Worm (Caenorhabditis elegans) whole organism, L2 larva: Measurements from ENCODE around the gene tra-2.

Source experiments
- C34F6.9 ChIP-seq: fragments of 150-350 bp; optimal IDR thresholded peaks from 2 replicates; lab custom pipeline; 2014; ENCODE audit warnings: missing biosample characterization, missing genetic modification characterization
- F13H6.1 ChIP-seq: sonication (generic microtip); optimal IDR thresholded peaks from 2 replicates; lab custom pipeline; 2016; ENCODE audit warnings: missing genetic modification characterization, missing compliant biosample characterization
- R02D3.7 ChIP-seq: fragments of 150-350 bp; optimal IDR thresholded peaks from 2 replicates; lab custom pipeline; 2014; ENCODE audit warnings: missing biosample characterization, missing genetic modification characterization
- Y55F3AM.14 ChIP-seq: fragments of 200-800 bp; sonication (Bioruptor generic); optimal IDR thresholded peaks from 2 replicates; lab custom pipeline; 2018; ENCODE audit warnings: mild to moderate bottlenecking, missing genetic modification characterization, missing compliant biosample characterization
- ZK546.5 ChIP-seq: sonication (generic microtip); optimal IDR thresholded peaks from 2 replicates; lab custom pipeline; 2017; ENCODE audit warnings: missing biosample characterization, missing genetic modification characterization
- alr-1 ChIP-seq: fragments of 150-350 bp; optimal IDR thresholded peaks from 2 replicates; lab custom pipeline; 2014; ENCODE audit warnings: missing biosample characterization, missing genetic modification characterization
- aly-2 ChIP-seq: fragments of 150-350 bp; optimal IDR thresholded peaks from 2 replicates; lab custom pipeline; 2014; ENCODE audit warnings: missing biosample characterization, missing genetic modification characterization
- ama-1 ChIP-seq: fragments of 150-350 bp; optimal IDR thresholded peaks from 2 replicates; lab custom pipeline; 2018; ENCODE audit warnings: inconsistent platforms
- blmp-1 ChIP-seq: sonication (generic microtip); optimal IDR thresholded peaks from 2 replicates; lab custom pipeline; 2017; ENCODE audit warnings: missing genetic modification characterization, mild to moderate bottlenecking, missing compliant biosample characterization, antibody characterized with exemption, moderate library complexity; ENCODE audit not compliant: insufficient read depth
- ceh-16 ChIP-seq: fragments of 150-350 bp; optimal IDR thresholded peaks from 2 replicates; lab custom pipeline; 2014; ENCODE audit warnings: missing biosample characterization, missing genetic modification characterization
- ceh-82 ChIP-seq: fragments of 150-350 bp; optimal IDR thresholded peaks from 2 replicates; lab custom pipeline; 2014; ENCODE audit warnings: missing biosample characterization, missing genetic modification characterization
- crh-2 ChIP-seq: sonication (generic microtip); optimal IDR thresholded peaks from 2 replicates; lab custom pipeline; 2017; ENCODE audit warnings: missing biosample characterization, missing genetic modification characterization
- dmd-4 ChIP-seq: sonication (generic microtip); optimal IDR thresholded peaks from 2 replicates; lab custom pipeline; 2017; ENCODE audit warnings: missing biosample characterization, missing genetic modification characterization
- egl-27 ChIP-seq: sonication (generic microtip); optimal IDR thresholded peaks from 3 replicates; lab custom pipeline; 2017; ENCODE audit warnings: missing biosample characterization, missing genetic modification reagents, missing genetic modification characterization
- elt-1 ChIP-seq: fragments of 150-350 bp; optimal IDR thresholded peaks from 2 replicates; lab custom pipeline; 2014; ENCODE audit warnings: missing biosample characterization, missing genetic modification characterization
- elt-3 ChIP-seq: sonication (generic microtip); optimal IDR thresholded peaks from 2 replicates; lab custom pipeline; 2017; ENCODE audit warnings: missing biosample characterization, missing genetic modification characterization
- fos-1 ChIP-seq: fragments of 150-350 bp; optimal IDR thresholded peaks from 2 replicates; lab custom pipeline; 2014; ENCODE audit warnings: missing biosample characterization, missing genetic modification characterization
- gmeb-1 ChIP-seq: fragments of 150-350 bp; optimal IDR thresholded peaks from 2 replicates; lab custom pipeline; 2014; ENCODE audit warnings: missing biosample characterization, missing genetic modification characterization
- lin-11 ChIP-seq: fragments of 150-350 bp; sonication (generic microtip); optimal IDR thresholded peaks from 2 replicates; lab custom pipeline; 2014; ENCODE audit warnings: missing biosample characterization, missing genetic modification characterization, inconsistent platforms, mixed read lengths
- lin-13 ChIP-seq: fragments of 150-350 bp; optimal IDR thresholded peaks from 2 replicates; lab custom pipeline; 2014; ENCODE audit warnings: missing biosample characterization, missing genetic modification reagents, missing genetic modification characterization
- lin-39 ChIP-seq: fragments of 150-350 bp; optimal IDR thresholded peaks from 2 replicates; lab custom pipeline; 2014; ENCODE audit warnings: missing biosample characterization, missing genetic modification reagents, missing genetic modification characterization
- lsy-2 ChIP-seq, 2 experiments: fragments of 150-350 bp in 1 of 2; sonication (generic microtip) in 1 of 2; optimal IDR thresholded peaks; 2 replicates each; lab custom pipeline; 2014 to 2017; ENCODE audit warnings: missing biosample characterization in 2 of 2, missing genetic modification characterization in 2 of 2
- mab-5 ChIP-seq: fragments of 150-350 bp; optimal IDR thresholded peaks from 2 replicates; lab custom pipeline; 2014; ENCODE audit warnings: missing biosample characterization, missing genetic modification characterization
- mbf-1 ChIP-seq: sonication (generic microtip); optimal IDR thresholded peaks from 2 replicates; lab custom pipeline; 2017; ENCODE audit warnings: missing biosample characterization, missing genetic modification characterization
- mdl-1 ChIP-seq, 2 experiments: fragments of 150-350 bp in 1 of 2; sonication (generic microtip) in 1 of 2; optimal IDR thresholded peaks; 2 replicates each; lab custom pipeline; 2017; ENCODE audit warnings: missing biosample characterization in 2 of 2, missing genetic modification characterization in 2 of 2
- nhr-10 ChIP-seq: sonication (generic microtip); optimal IDR thresholded peaks from 2 replicates; lab custom pipeline; 2017; ENCODE audit warnings: missing biosample characterization, missing genetic modification characterization
- nhr-11 ChIP-seq: fragments of 150-350 bp; optimal IDR thresholded peaks from 2 replicates; lab custom pipeline; 2014; ENCODE audit warnings: missing biosample characterization, missing genetic modification characterization
- nhr-12 ChIP-seq: fragments of 150-350 bp; optimal IDR thresholded peaks from 2 replicates; lab custom pipeline; 2014; ENCODE audit warnings: missing biosample characterization, missing genetic modification characterization
- nhr-129 ChIP-seq: fragments of 150-350 bp; optimal IDR thresholded peaks from 2 replicates; lab custom pipeline; 2014; ENCODE audit warnings: missing biosample characterization, missing genetic modification characterization
- nhr-21 ChIP-seq: fragments of 150-350 bp; optimal IDR thresholded peaks from 2 replicates; lab custom pipeline; 2014; ENCODE audit warnings: missing biosample characterization, missing genetic modification characterization
- nhr-23 ChIP-seq: fragments of 150-350 bp; optimal IDR thresholded peaks from 2 replicates; lab custom pipeline; 2014; ENCODE audit warnings: missing biosample characterization, missing genetic modification reagents, missing genetic modification characterization
- nhr-237 ChIP-seq: fragments of 150-350 bp; optimal IDR thresholded peaks from 2 replicates; lab custom pipeline; 2014; ENCODE audit warnings: missing biosample characterization, missing genetic modification characterization
- nhr-25 ChIP-seq: fragments of 150-350 bp; sonication (generic microtip); optimal IDR thresholded peaks from 3 replicates; lab custom pipeline; 2014; ENCODE audit warnings: missing biosample characterization, missing genetic modification characterization
- nhr-6 ChIP-seq: fragments of 150-350 bp; optimal IDR thresholded peaks from 2 replicates; lab custom pipeline; 2014; ENCODE audit warnings: missing biosample characterization, missing genetic modification characterization
- nhr-77 ChIP-seq: fragments of 150-350 bp; optimal IDR thresholded peaks from 2 replicates; lab custom pipeline; 2014; ENCODE audit warnings: missing biosample characterization, missing genetic modification characterization
- peb-1 ChIP-seq: fragments of 150-350 bp; optimal IDR thresholded peaks from 2 replicates; lab custom pipeline; 2014; ENCODE audit warnings: missing biosample characterization, missing genetic modification characterization
- sem-4 ChIP-seq: fragments of 150-350 bp; optimal IDR thresholded peaks from 2 replicates; lab custom pipeline; 2014; ENCODE audit warnings: missing biosample characterization, missing genetic modification reagents, missing genetic modification characterization
- skn-1 ChIP-seq: sonication (generic microtip); optimal IDR thresholded peaks from 2 replicates; lab custom pipeline; 2017; ENCODE audit warnings: missing biosample characterization, missing genetic modification characterization
- sma-3 ChIP-seq: sonication (generic microtip); optimal IDR thresholded peaks from 2 replicates; lab custom pipeline; 2016; ENCODE audit warnings: missing genetic modification reagents, missing genetic modification characterization, missing compliant biosample characterization
- sma-9 ChIP-seq, 2 experiments: fragments of 150-350 bp in 1 of 2; sonication (generic microtip) in 1 of 2; optimal IDR thresholded peaks; 2 replicates each; lab custom pipeline; 2014 to 2016; ENCODE audit warnings: missing genetic modification characterization in 2 of 2, mild to moderate bottlenecking in 1 of 2, missing biosample characterization in 1 of 2, missing compliant biosample characterization in 1 of 2, missing genetic modification reagents in 1 of 2, moderate library complexity in 1 of 2
- snpc-4 ChIP-seq: fragments of 150-350 bp; optimal IDR thresholded peaks from 2 replicates; lab custom pipeline; 2014; ENCODE audit warnings: missing biosample characterization, missing genetic modification characterization
- unc-39 ChIP-seq: fragments of 150-350 bp; optimal IDR thresholded peaks from 2 replicates; lab custom pipeline; 2014; ENCODE audit warnings: missing biosample characterization, missing genetic modification characterization
- unc-55 ChIP-seq: fragments of 150-350 bp; sonication (generic microtip); optimal IDR thresholded peaks from 3 replicates; lab custom pipeline; 2014; ENCODE audit warnings: missing biosample characterization, missing genetic modification reagents, missing genetic modification characterization
- unc-62 ChIP-seq: fragments of 150-350 bp; optimal IDR thresholded peaks from 2 replicates; lab custom pipeline; 2014; ENCODE audit warnings: missing biosample characterization, missing genetic modification reagents, missing genetic modification characterization
- zag-1 ChIP-seq: fragments of 150-350 bp; optimal IDR thresholded peaks from 2 replicates; lab custom pipeline; 2014; ENCODE audit warnings: missing biosample characterization, missing genetic modification characterization
- ztf-1 ChIP-seq: fragments of 200-800 bp; sonication (Bioruptor generic); conservative IDR thresholded peaks from 2 replicates; pipeline ENCODE4 v1.3.6; 2022; ENCODE audit warnings: missing genetic modification characterization, missing compliant biosample characterization
- ztf-11 ChIP-seq: sonication (generic microtip); optimal IDR thresholded peaks from 2 replicates; lab custom pipeline; 2017; ENCODE audit warnings: missing biosample characterization, missing genetic modification characterization
- ztf-4 ChIP-seq: fragments of 150-350 bp; optimal IDR thresholded peaks from 2 replicates; lab custom pipeline; 2014; ENCODE audit warnings: missing biosample characterization, missing genetic modification characterization

The tra-2 gene

ce11 chrII:6927034-6927433 lies 38.4 kb downstream of the tra-2 start:
- TF ChIP-seq sma-9 (GFP tag; optimal IDR thresholded peaks at IDR 0.05; lab: Kevin White, UChicago) (peak; percentile 73), sma-9 (tag; optimal IDR thresholded peaks at IDR 0.05; lab: Kevin White, UChicago) (no peak), unc-62 (GFP tag; lab: Kevin White, UChicago) (no peak)
- TF ChIP-seq, all 48 proteins: peak for 1

DNA sequence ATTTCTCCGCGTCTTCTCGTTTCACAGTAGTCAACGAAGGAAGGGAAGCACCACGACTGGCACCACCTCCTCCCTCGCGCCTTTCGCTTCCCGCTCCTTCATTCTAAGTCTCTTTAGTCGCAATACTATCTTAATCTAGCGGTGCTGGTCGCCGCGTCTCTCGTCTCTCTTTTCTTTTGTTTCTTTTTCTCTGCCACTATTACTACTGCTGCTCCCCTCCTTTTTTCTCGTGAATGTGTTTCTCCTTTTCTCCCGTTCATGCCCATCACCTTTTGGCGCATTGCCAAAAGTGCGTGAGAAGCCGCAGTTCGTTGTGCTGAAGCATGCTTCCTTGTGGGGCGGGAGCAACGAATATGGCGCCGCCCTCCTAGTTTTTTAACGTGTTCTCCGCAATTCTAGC lies 39.0 kb downstream of the tra-2 start:
- no peak for TF ChIP-seq R02D3.7 (tag; lab: Kevin White, UChicago)
- no peak for TF ChIP-seq elt-3 (tag; lab: Kevin White, UChicago)
- TF ChIP-seq lin-39 (tag; lab: Kevin White, UChicago) = no peak
- peak; percentile 7 for TF ChIP-seq nhr-21
- TF ChIP-seq aly-2 (tag; lab: Kevin White, UChicago) = no peak
- TF ChIP-seq ZK546.5 (tag; lab: Kevin White, UChicago) = no peak
- peak; percentile 78 for TF ChIP-seq nhr-129 (tag; lab: Kevin White, UChicago)
- TF ChIP-seq sma-9 (GFP tag; optimal IDR thresholded peaks at IDR 0.05; lab: Kevin White, UChicago) = peak; percentile 80
- TF ChIP-seq sma-9 (tag; optimal IDR thresholded peaks at IDR 0.05; lab: Kevin White, UChicago) = no peak
- TF ChIP-seq nhr-11 = no peak
- TF ChIP-seq lin-11 (tag; lab: Kevin White, UChicago) = peak; percentile 43
- TF ChIP-seq nhr-237 (tag; lab: Kevin White, UChicago) = no peak
- peak; percentile 65 for TF ChIP-seq egl-27 (tag; lab: Kevin White, UChicago)
- peak; percentile 86 for TF ChIP-seq F13H6.1 (tag; lab: Kevin White, UChicago)
- TF ChIP-seq mdl-1 (tag; optimal IDR thresholded peaks at IDR 0.05; lab: Kevin White, UChicago) = peak; percentile 26 to 77
- TF ChIP-seq nhr-10 = no peak
- TF ChIP-seq peb-1 (tag; lab: Kevin White, UChicago) = peak; percentile 14
- peak; percentile 20 for TF ChIP-seq mab-5 (tag; lab: Kevin White, UChicago)
- no peak for TF ChIP-seq nhr-77 (tag; lab: Kevin White, UChicago)
- no peak for TF ChIP-seq nhr-6 (tag; lab: Kevin White, UChicago)
- TF ChIP-seq alr-1 = no peak
- TF ChIP-seq fos-1 (tag; lab: Kevin White, UChicago) = peak; percentile 92
- peak; percentile 60 for TF ChIP-seq nhr-25 (tag; lab: Kevin White, UChicago)
- no peak for TF ChIP-seq skn-1 (tag; lab: Kevin White, UChicago)
- TF ChIP-seq gmeb-1 (tag; lab: Kevin White, UChicago) = peak; percentile 47
- TF ChIP-seq elt-1 (tag; lab: Kevin White, UChicago) = no peak
- TF ChIP-seq lsy-2 (tag; optimal IDR thresholded peaks at IDR 0.05; lab: Kevin White, UChicago) = peak; percentile 45 to 77
- peak; percentile 61 for TF ChIP-seq ztf-4 (tag; lab: Kevin White, UChicago)
- TF ChIP-seq snpc-4 (tag; lab: Kevin White, UChicago) = peak; percentile 30
- no peak for TF ChIP-seq ceh-82 (tag; lab: Kevin White, UChicago)
- TF ChIP-seq nhr-23 (tag; lab: Kevin White, UChicago) = no peak
- TF ChIP-seq nhr-12 = no peak
- TF ChIP-seq Y55F3AM.14 = peak; percentile 60
- TF ChIP-seq mbf-1 (tag; lab: Kevin White, UChicago) = no peak
- peak; percentile 46 for TF ChIP-seq ama-1 (lab: Kevin White, UChicago)
- TF ChIP-seq crh-2 (tag; lab: Kevin White, UChicago) = peak; percentile 86
- peak; percentile 55 for TF ChIP-seq sma-3 (GFP tag; lab: Kevin White, UChicago)
- peak; percentile 86 for TF ChIP-seq zag-1 (tag; lab: Kevin White, UChicago)
- TF ChIP-seq C34F6.9 (tag; lab: Kevin White, UChicago) = peak; percentile 77
- TF ChIP-seq dmd-4 (tag; lab: Kevin White, UChicago) = no peak
- TF ChIP-seq unc-55 (GFP tag; lab: Kevin White, UChicago) = peak; percentile 88
- no peak for TF ChIP-seq ceh-16
- TF ChIP-seq sem-4 = peak; percentile 44
- TF ChIP-seq unc-39 = no peak
- TF ChIP-seq ztf-1 = no peak
- TF ChIP-seq blmp-1 (tag; lab: Kevin White, UChicago) = peak; percentile 82
- TF ChIP-seq ztf-11 = no peak
- TF ChIP-seq lin-13 (GFP tag; lab: Kevin White, UChicago) = peak; percentile 39
- no peak for TF ChIP-seq unc-62 (GFP tag; lab: Kevin White, UChicago)
- TF ChIP-seq, all 48 proteins: peak for 25
